Fruit fly (Drosophila melanogaster): ENCODE results near the gene CG13970.
A peak's percentile ranks its signal among the peaks of the same experiment; 100 is the strongest.

Gene CG13970

DNA sequence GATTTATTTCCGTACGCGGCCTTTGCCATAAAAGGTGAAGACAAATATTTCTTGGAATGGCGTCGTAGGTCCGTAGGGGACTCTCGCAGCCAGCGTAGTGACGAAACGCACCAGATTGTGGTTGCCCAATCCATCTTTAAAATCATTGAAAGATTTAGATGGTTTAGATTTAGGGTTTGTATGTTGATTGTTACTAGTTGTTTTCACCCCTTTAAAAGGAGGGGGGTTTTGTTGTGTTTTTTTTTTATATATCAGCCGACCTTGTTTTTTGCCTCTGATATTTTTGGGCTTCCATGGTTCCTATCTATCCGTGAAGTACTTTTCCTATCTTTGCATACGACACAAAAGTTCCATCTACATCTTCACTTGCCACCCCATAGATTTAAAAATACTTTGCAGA, 25.1 kb downstream of the CG13970 start (continued):
- TF ChIP-seq ind (GFP tag; optimal IDR thresholded peaks at IDR 0.05) (peak; percentile 34), fd3F (GFP tag; optimal IDR thresholded peaks at IDR 0.05) (no peak), hb (GFP tag; IDR thresholded peaks at IDR 0.05; ENCODE audit: partially characterized antibody) (no peak), ham (GFP tag; IDR thresholded peaks at IDR 0.05) (no peak), yki (optimal IDR thresholded peaks at IDR 0.05) (no peak), chif (GFP tag; optimal IDR thresholded peaks at IDR 0.05) (no peak), CG3995 (GFP tag; optimal IDR thresholded peaks at IDR 0.05) (no peak), h (optimal IDR thresholded peaks at IDR 0.05) (no peak), gce (GFP tag; IDR thresholded peaks at IDR 0.05) (no peak), CG17328 (GFP tag; IDR thresholded peaks at IDR 0.05) (no peak), prd (optimal IDR thresholded peaks at IDR 0.05) (no peak), prd (GFP tag; IDR thresholded peaks at IDR 0.05) (peak; percentile 44; the same call in 1 of the 3 replicates), slbo (GFP tag; IDR thresholded peaks at IDR 0.05) (peak; percentile 33; the same call in 1 of the 2 replicates), H2.0 (GFP tag; IDR thresholded peaks at IDR 0.05) (no peak), crp (GFP tag; optimal IDR thresholded peaks at IDR 0.05) (no peak), CG11560 (tag; IDR thresholded peaks at IDR 0.05) (no peak), lbe (GFP tag; optimal IDR thresholded peaks at IDR 0.05) (no peak), croc (GFP tag; conservative IDR thresholded peaks at IDR 0.05) (no peak), CG3726 (GFP tag; IDR thresholded peaks at IDR 0.05) (0 out of 3 replicates have a peak, but pooled peaks have one; percentile 38)

DNA sequence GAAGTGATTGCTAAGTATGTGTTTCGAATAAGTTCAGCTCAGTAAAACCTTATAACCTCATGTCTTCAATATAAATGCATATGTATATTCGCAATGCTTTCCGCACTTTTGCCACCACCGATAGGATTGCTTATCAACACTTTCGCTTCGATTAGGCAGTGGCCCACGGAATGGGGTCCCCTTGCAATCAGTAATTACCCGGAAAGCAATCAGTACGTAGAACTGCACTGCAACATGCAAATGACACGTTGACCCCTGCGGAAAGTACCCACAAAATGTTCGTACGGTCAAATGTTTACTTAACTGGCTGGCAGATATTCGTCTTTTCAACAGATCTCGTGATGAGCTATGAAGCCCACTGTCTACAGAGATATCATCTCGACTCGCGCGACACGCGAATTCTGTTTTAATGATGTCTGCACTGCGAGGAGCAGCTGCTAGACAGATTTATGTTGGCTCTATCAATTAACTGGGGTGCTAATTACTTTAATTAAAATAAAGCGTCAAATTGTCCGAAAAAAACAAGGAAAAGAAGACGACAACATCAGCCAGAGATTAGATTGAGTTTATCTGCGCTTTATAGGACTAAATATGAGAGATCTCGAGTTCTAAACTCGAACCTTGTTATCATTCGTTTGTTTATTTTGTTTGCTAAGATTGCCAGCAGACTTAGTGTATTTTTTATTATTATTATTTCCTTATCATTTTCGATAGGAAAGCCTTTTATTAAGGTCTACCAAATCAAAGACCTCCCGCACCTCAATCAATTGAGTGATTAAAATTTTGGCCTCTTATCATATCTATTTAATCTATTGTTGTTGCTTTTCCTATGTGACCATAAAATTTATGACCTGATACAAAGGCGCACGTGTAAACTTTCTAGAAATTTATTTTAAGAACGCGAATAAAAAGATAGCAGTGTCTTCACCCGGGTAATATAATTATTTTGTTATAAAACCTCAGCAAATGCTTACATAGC, 26.2 kb downstream of the CG13970 start:
- TF ChIP-seq CG17385 (GFP tag; optimal IDR thresholded peaks at IDR 0.05) (no peak), CG15011 (GFP tag; optimal IDR thresholded peaks at IDR 0.05) (peak; percentile 4), CG10431 (GFP tag; optimal IDR thresholded peaks at IDR 0.05) (peak; percentile 33), pros (GFP tag; optimal IDR thresholded peaks at IDR 0.05) (peak; percentile 23), exex (tag; optimal IDR thresholded peaks at IDR 0.05) (peak; percentile 94), PHDP (tag; optimal IDR thresholded peaks at IDR 0.05) (peak; percentile 19), CG15696 (tag; optimal IDR thresholded peaks at IDR 0.05) (no peak), Vsx1 (GFP tag; optimal IDR thresholded peaks at IDR 0.05) (peak; percentile 20), CG8089 (GFP tag; optimal IDR thresholded peaks at IDR 0.05) (no peak), CG13123 (GFP tag; optimal IDR thresholded peaks at IDR 0.05) (no peak), sens-2 (GFP tag; IDR thresholded peaks at IDR 0.05) (peak; percentile 57), CG13287 (GFP tag; IDR thresholded peaks at IDR 0.05; ENCODE audit: partially characterized antibody) (no peak), sd (tag; optimal IDR thresholded peaks at IDR 0.05) (peak; percentile 78), CG8924 (tag; optimal IDR thresholded peaks at IDR 0.05) (peak; percentile 12), CG11093 (GFP tag; IDR thresholded peaks at IDR 0.05) (no peak), grn (GFP tag; optimal IDR thresholded peaks at IDR 0.05) (peak; percentile 95), CG31441 (GFP tag; IDR thresholded peaks at IDR 0.05) (0 out of 2 replicates have a peak, but pooled peaks have one; percentile 18), CG9727 (GFP tag; optimal IDR thresholded peaks at IDR 0.05) (no peak), Med (GFP tag) (peak; percentile 33), ATbp (GFP tag; optimal IDR thresholded peaks at IDR 0.05) (peak; percentile 4), CG13296 (GFP tag; optimal IDR thresholded peaks at IDR 0.05) (peak; percentile 50), dpn (GFP tag; optimal IDR thresholded peaks at IDR 0.05) (no peak), sqz (GFP tag; optimal IDR thresholded peaks at IDR 0.05) (peak; percentile 30), nmo (GFP tag; optimal IDR thresholded peaks at IDR 0.05) (no peak), Nf-YC (tag; optimal IDR thresholded peaks at IDR 0.05) (peak; percentile 9), CG6254 (GFP tag; optimal IDR thresholded peaks at IDR 0.05) (peak; percentile 5), z (GFP tag; IDR thresholded peaks at IDR 0.05) (no peak), CG10543 (GFP tag; optimal IDR thresholded peaks at IDR 0.05) (peak; percentile 65), CG6813 (GFP tag; optimal IDR thresholded peaks at IDR 0.05) (peak; percentile 15), CG15479 (GFP tag; optimal IDR thresholded peaks at IDR 0.05) (peak; percentile 10)

Data from whole organism, embryonic.